Fruit fly (Drosophila melanogaster) whole organism, embryonic: ENCODE data around the gene CG12012.

Source experiments
- Antp ChIP-seq: fragments of 200-800 bp; sonication (Bioruptor generic); optimal IDR thresholded peaks from 3 replicates; lab custom pipeline; 2016; ENCODE audit warnings: missing biosample characterization, missing genetic modification characterization
- C15 ChIP-seq: fragments of 200-800 bp; sonication (Bioruptor generic); IDR thresholded peaks from 3 replicates; pipeline ENCODE4 v1.3.6; 2022; ENCODE audit warnings: missing biosample characterization, missing genetic modification characterization
- CG10209 ChIP-seq: fragments of 200-800 bp; sonication (Bioruptor generic); optimal IDR thresholded peaks from 3 replicates; lab custom pipeline; 2017; ENCODE audit warnings: missing biosample characterization, mild to moderate bottlenecking, missing genetic modification characterization, missing genetic modification reagents
- CG10565 ChIP-seq: fragments of 200-800 bp; sonication (Bioruptor generic); optimal IDR thresholded peaks from 3 replicates; lab custom pipeline; 2016; ENCODE audit warnings: missing biosample characterization, mild to moderate bottlenecking, missing genetic modification characterization
- CG11093 ChIP-seq: fragments of 200-800 bp; sonication (Bioruptor generic); IDR thresholded peaks from 3 replicates; pipeline ENCODE4 v1.3.6; 2022; ENCODE audit warnings: missing biosample characterization, missing genetic modification characterization
- CG12219 ChIP-seq: fragments of 200-800 bp; sonication (Bioruptor generic); optimal IDR thresholded peaks from 3 replicates; lab custom pipeline; 2018; ENCODE audit warnings: missing biosample characterization, mild to moderate bottlenecking, missing genetic modification characterization
- CG13424 ChIP-seq: fragments of 200-800 bp; sonication (Bioruptor generic); optimal IDR thresholded peaks from 2 replicates; lab custom pipeline; 2019; ENCODE audit warnings: missing biosample characterization, mild to moderate bottlenecking, missing genetic modification characterization, moderate library complexity
- CG14965 ChIP-seq: fragments of 200-800 bp; sonication (Bioruptor generic); optimal IDR thresholded peaks from 2 replicates; lab custom pipeline; 2016; ENCODE audit warnings: missing biosample characterization, missing genetic modification characterization, borderline replicate concordance
- CG15514 ChIP-seq: fragments of 200-800 bp; sonication (Bioruptor generic); optimal IDR thresholded peaks from 3 replicates; lab custom pipeline; 2017; ENCODE audit warnings: missing biosample characterization, missing genetic modification characterization, mild to moderate bottlenecking, moderate library complexity, missing genetic modification reagents
- CG2120 ChIP-seq: fragments of 200-800 bp; sonication (Bioruptor generic); optimal IDR thresholded peaks from 3 replicates; lab custom pipeline; 2016; ENCODE audit warnings: missing biosample characterization, missing genetic modification characterization
- CG2678 ChIP-seq: fragments of 200-800 bp; sonication (Bioruptor generic); optimal IDR thresholded peaks from 3 replicates; lab custom pipeline; 2019; ENCODE audit warnings: missing biosample characterization, mild to moderate bottlenecking, missing genetic modification characterization, moderate library complexity
- CG30020 ChIP-seq: fragments of 200-800 bp; optimal IDR thresholded peaks from 2 replicates; lab custom pipeline; 2019; ENCODE audit warnings: missing biosample characterization, mild to moderate bottlenecking, missing genetic modification characterization, moderate library complexity
- CG34224 ChIP-seq: fragments of 200-800 bp; sonication (Bioruptor generic); IDR thresholded peaks from 3 replicates; pipeline ENCODE4 v1.3.6; 2022; ENCODE audit warnings: missing biosample characterization, missing genetic modification characterization; ENCODE audit not compliant: partially characterized antibody
- CG3995 ChIP-seq: fragments of 200-800 bp; sonication (Bioruptor generic); optimal IDR thresholded peaks from 3 replicates; lab custom pipeline; 2016; ENCODE audit warnings: missing biosample characterization, missing genetic modification characterization
- CG4328 ChIP-seq: fragments of 200-800 bp; sonication (Bioruptor generic); optimal IDR thresholded peaks from 3 replicates; lab custom pipeline; 2017; ENCODE audit warnings: missing biosample characterization, missing genetic modification reagents, missing genetic modification characterization
- CG4424 ChIP-seq: fragments of 200-800 bp; sonication (Bioruptor generic); optimal IDR thresholded peaks from 3 replicates; lab custom pipeline; 2016; ENCODE audit warnings: missing biosample characterization, missing genetic modification characterization
- CG8290 ChIP-seq, 3 experiments: fragments of 200-800 bp; sonication (Bioruptor generic); optimal IDR thresholded peaks; 2 replicates each; lab custom pipeline; 2016 to 2019; ENCODE audit warnings: missing biosample characterization in 3 of 3, missing genetic modification characterization in 3 of 3, mild to moderate bottlenecking in 2 of 3, moderate library complexity in 1 of 3
- CG8359 ChIP-seq: fragments of 200-800 bp; sonication (Bioruptor generic); optimal IDR thresholded peaks from 2 replicates; lab custom pipeline; 2017; ENCODE audit warnings: missing biosample characterization, mild to moderate bottlenecking, missing genetic modification characterization, borderline replicate concordance
- Dbx ChIP-seq: fragments of 200-800 bp; sonication (Bioruptor generic); IDR thresholded peaks from 3 replicates; pipeline ENCODE4 v1.3.6; 2022; ENCODE audit warnings: missing biosample characterization, missing genetic modification characterization
- Hr78 ChIP-seq, 2 experiments: fragments of 200-800 bp in 1 of 2; fragments of >200 bp in 1 of 2; sonication (Bioruptor generic) in 1 of 2; optimal IDR thresholded peaks; 2 replicates each; lab custom pipeline; 2017 to 2019; ENCODE audit warnings: missing biosample characterization in 2 of 2, missing genetic modification characterization in 2 of 2, mild to moderate bottlenecking in 1 of 2, moderate library complexity in 1 of 2
- Kr ChIP-seq: fragments of 200-800 bp; sonication (Bioruptor generic); optimal IDR thresholded peaks from 2 replicates; lab custom pipeline; 2017; ENCODE audit warnings: missing biosample characterization, mild to moderate bottlenecking, missing genetic modification characterization
- MTF-1 ChIP-seq: fragments of 200-800 bp; sonication (Bioruptor generic); optimal IDR thresholded peaks from 2 replicates; lab custom pipeline; 2018; ENCODE audit warnings: missing biosample characterization, mild to moderate bottlenecking, missing genetic modification characterization, borderline replicate concordance
- Oaz ChIP-seq: fragments of 200-800 bp; sonication (Bioruptor generic); IDR thresholded peaks from 2 replicates; pipeline ENCODE4 v1.3.6; 2022; ENCODE audit warnings: missing biosample characterization, missing genetic modification characterization
- Ravus ChIP-seq: fragments of 200-800 bp; sonication (Bioruptor generic); IDR thresholded peaks from 2 replicates; pipeline ENCODE4 v1.3.6; 2022; ENCODE audit warnings: missing biosample characterization, missing genetic modification characterization
- Scr ChIP-seq: fragments of 200-800 bp; sonication (Bioruptor generic); IDR thresholded peaks from 2 replicates; pipeline ENCODE4 v1.3.6; 2022; ENCODE audit warnings: missing biosample characterization, missing genetic modification characterization; ENCODE audit not compliant: partially characterized antibody
- Six4 ChIP-seq: fragments of 200-800 bp; sonication (Bioruptor generic); optimal IDR thresholded peaks from 2 replicates; lab custom pipeline; 2016; ENCODE audit warnings: missing biosample characterization, missing genetic modification characterization
- Sox102F ChIP-seq: fragments of 200-800 bp; sonication (Bioruptor generic); optimal IDR thresholded peaks from 2 replicates; lab custom pipeline; 2018; ENCODE audit warnings: missing biosample characterization, mild to moderate bottlenecking, missing genetic modification characterization, moderate library complexity
- Vsx1 ChIP-seq: fragments of 200-800 bp; sonication (Bioruptor generic); optimal IDR thresholded peaks from 2 replicates; lab custom pipeline; 2017; ENCODE audit warnings: missing biosample characterization, mild to moderate bottlenecking, missing genetic modification characterization, missing genetic modification reagents
- ac ChIP-seq: fragments of 200-800 bp; sonication (Bioruptor generic); optimal IDR thresholded peaks from 3 replicates; lab custom pipeline; 2017; ENCODE audit warnings: missing biosample characterization, mild to moderate bottlenecking, missing genetic modification characterization
- al ChIP-seq: fragments of 200-800 bp; sonication (Bioruptor generic); IDR thresholded peaks from 2 replicates; pipeline ENCODE4 v1.3.6; 2022; ENCODE audit warnings: missing biosample characterization, missing genetic modification characterization
- aop ChIP-seq: fragments of 200-800 bp; sonication (Bioruptor generic); IDR thresholded peaks from 2 replicates; pipeline ENCODE4 v1.3.6; 2022; ENCODE audit warnings: missing biosample characterization, missing genetic modification characterization
- ap ChIP-seq: fragments of 200-800 bp; sonication (Bioruptor generic); IDR thresholded peaks from 2 replicates; pipeline ENCODE4 v1.3.6; 2022; ENCODE audit warnings: missing biosample characterization, missing genetic modification characterization
- ash1 ChIP-seq: fragments of 200-800 bp; sonication (Bioruptor generic); optimal IDR thresholded peaks from 2 replicates; lab custom pipeline; 2018; ENCODE audit warnings: missing biosample characterization, mild to moderate bottlenecking, missing genetic modification characterization
- dimm ChIP-seq: fragments of 200-800 bp; sonication (Bioruptor generic); IDR thresholded peaks from 2 replicates; pipeline ENCODE4 v1.3.6; 2022; ENCODE audit warnings: missing biosample characterization, missing genetic modification characterization
- dpn ChIP-seq, 2 experiments: fragments of 200-800 bp; sonication (Bioruptor generic); optimal IDR thresholded peaks; 3 replicates each; lab custom pipeline; 2016; ENCODE audit warnings: missing biosample characterization in 2 of 2, missing genetic modification characterization in 2 of 2
- exex ChIP-seq: fragments of 200-800 bp; sonication (Bioruptor generic); optimal IDR thresholded peaks from 4 replicates; lab custom pipeline; 2018; ENCODE audit warnings: missing biosample characterization, mild to moderate bottlenecking, missing genetic modification characterization, moderate library complexity
- grau ChIP-seq: fragments of 200-800 bp; optimal IDR thresholded peaks from 3 replicates; lab custom pipeline; 2019; ENCODE audit warnings: missing biosample characterization, mild to moderate bottlenecking, missing genetic modification characterization, moderate library complexity
- kah ChIP-seq: fragments of 200-800 bp; sonication (Bioruptor generic); optimal IDR thresholded peaks from 2 replicates; lab custom pipeline; 2018; ENCODE audit warnings: missing biosample characterization, mild to moderate bottlenecking, missing genetic modification characterization
- lilli ChIP-seq: fragments of 200-800 bp; sonication (Bioruptor generic); optimal IDR thresholded peaks from 3 replicates; lab custom pipeline; 2016; ENCODE audit warnings: missing biosample characterization, missing genetic modification characterization
- lmd ChIP-seq: fragments of 200-800 bp; sonication (Bioruptor generic); IDR thresholded peaks from 2 replicates; pipeline ENCODE4 v1.3.6; 2022; ENCODE audit warnings: missing biosample characterization, missing genetic modification characterization
- maf-S ChIP-seq: fragments of 200-800 bp; sonication (Bioruptor generic); optimal IDR thresholded peaks from 2 replicates; lab custom pipeline; 2016; ENCODE audit warnings: missing biosample characterization, missing genetic modification characterization
- psq ChIP-seq: fragments of 200-800 bp; sonication (Bioruptor generic); optimal IDR thresholded peaks from 2 replicates; lab custom pipeline; 2017; ENCODE audit warnings: missing biosample characterization, missing genetic modification characterization
- row ChIP-seq: fragments of 200-800 bp; sonication (Bioruptor generic); IDR thresholded peaks from 3 replicates; pipeline ENCODE4 v1.3.6; 2022; ENCODE audit warnings: missing biosample characterization, missing genetic modification characterization
- sob ChIP-seq: fragments of 200-800 bp; sonication (Bioruptor generic); IDR thresholded peaks from 2 replicates; pipeline ENCODE4 v1.3.6; 2022; ENCODE audit warnings: missing biosample characterization, missing genetic modification characterization
- trem ChIP-seq: fragments of 200-800 bp; optimal IDR thresholded peaks from 3 replicates; lab custom pipeline; 2019; ENCODE audit warnings: missing biosample characterization, mild to moderate bottlenecking, missing genetic modification characterization, moderate library complexity
- tup ChIP-seq: fragments of 200-800 bp; sonication (Bioruptor generic); optimal IDR thresholded peaks from 2 replicates; lab custom pipeline; 2016; ENCODE audit warnings: missing biosample characterization, mild to moderate bottlenecking, missing genetic modification characterization, moderate library complexity
- vvl ChIP-seq: fragments of 200-800 bp; sonication (Bioruptor generic); IDR thresholded peaks from 2 replicates; pipeline ENCODE4 v1.3.6; 2022; ENCODE audit warnings: missing biosample characterization, missing genetic modification characterization

The CG12012 gene

dm6 chr3L:3393951-3394834, 17.6 kb downstream of the CG12012 start (continued):
- TF ChIP-seq CG4328 = peak; percentile 78
- TF ChIP-seq Kr (GFP tag; lab: Kevin White, UChicago) = no peak
- TF ChIP-seq ash1 = no peak
- no peak for TF ChIP-seq grau (tag; lab: Kevin White, UChicago)
- peak; percentile 58 for TF ChIP-seq CG8359
- no peak for TF ChIP-seq maf-S (GFP tag; lab: Kevin White, UChicago)
- TF ChIP-seq CG10565 (GFP tag; lab: Kevin White, UChicago) = no peak
- no peak for TF ChIP-seq ac (GFP tag; lab: Kevin White, UChicago)
- TF ChIP-seq psq (GFP tag; lab: Kevin White, UChicago) = peak; percentile 89
- TF ChIP-seq CG13424 (tag; lab: Kevin White, UChicago) = peak; percentile 89
- peak; percentile 82 for TF ChIP-seq Sox102F (GFP tag; lab: Kevin White, UChicago)
- TF ChIP-seq CG8290 (GFP tag; optimal IDR thresholded peaks at IDR 0.05; lab: Kevin White, UChicago) = no peak
- peak in 1 of 2 experiments; percentile 28 for TF ChIP-seq CG8290 (tag; optimal IDR thresholded peaks at IDR 0.05; lab: Kevin White, UChicago)
- TF ChIP-seq CG4424 (GFP tag; lab: Kevin White, UChicago) = no peak
- peak; percentile 55; the same call in 1 of the 2 replicates for TF ChIP-seq aop (GFP tag; lab: Robert Waterston, UW)
- no peak for TF ChIP-seq tup (GFP tag; lab: Kevin White, UChicago)
- no peak for TF ChIP-seq Scr (GFP tag; lab: Robert Waterston, UW)
- TF ChIP-seq CG3995 (GFP tag; lab: Kevin White, UChicago) = no peak
- TF ChIP-seq al (GFP tag; lab: Robert Waterston, UW) = no peak
- no peak for TF ChIP-seq CG2120
- peak; percentile 81; the same call in 2 of the 3 replicates for TF ChIP-seq row (GFP tag; lab: Robert Waterston, UW)
- TF ChIP-seq kah (GFP tag; lab: Kevin White, UChicago) = peak; percentile 47
- no peak for TF ChIP-seq dpn (GFP tag; optimal IDR thresholded peaks at IDR 0.05; lab: Kevin White, UChicago)
- no peak; the same call in 1 of the 2 replicates for TF ChIP-seq Ravus
- peak; percentile 78 for TF ChIP-seq trem (tag; lab: Kevin White, UChicago)
- peak; percentile 78 for TF ChIP-seq dimm
- no peak for TF ChIP-seq Dbx (GFP tag; lab: Robert Waterston, UW)
- TF ChIP-seq exex (tag; lab: Kevin White, UChicago) = no peak
- TF ChIP-seq CG14965 (GFP tag; lab: Kevin White, UChicago) = no peak
- peak; percentile 74 for TF ChIP-seq sob
- TF ChIP-seq CG15514 (GFP tag; lab: Kevin White, UChicago) = no peak
- no peak for TF ChIP-seq lilli (GFP tag; lab: Kevin White, UChicago)
- TF ChIP-seq lmd = peak; percentile 3; the same call in 1 of the 2 replicates
- TF ChIP-seq CG11093 (GFP tag; lab: Robert Waterston, UW) = no peak; the same call in none of the 3 replicates
- TF ChIP-seq CG10209 (GFP tag; lab: Kevin White, UChicago) = no peak
- peak; percentile 92 for TF ChIP-seq CG2678
- TF ChIP-seq Hr78 (GFP tag; optimal IDR thresholded peaks at IDR 0.05; lab: Kevin White, UChicago) = peak in 1 of 2 experiments; percentile 80
- peak; percentile 47; the same call in 1 of the 2 replicates for TF ChIP-seq Oaz
- no peak for TF ChIP-seq CG34224 (GFP tag; lab: Robert Waterston, UW)
- no peak for TF ChIP-seq Vsx1 (GFP tag; lab: Kevin White, UChicago)
- no peak for TF ChIP-seq CG12219 (GFP tag; lab: Kevin White, UChicago)
- TF ChIP-seq MTF-1 (GFP tag; lab: Kevin White, UChicago) = peak; percentile 54
- peak; percentile 90 for TF ChIP-seq ap
- peak; percentile 92 for TF ChIP-seq vvl (GFP tag; lab: Robert Waterston, UW)
- no peak for TF ChIP-seq Antp (GFP tag; lab: Kevin White, UChicago)
- peak; percentile 75 for TF ChIP-seq CG30020 (tag; lab: Kevin White, UChicago)
- TF ChIP-seq Six4 = peak; percentile 70
- TF ChIP-seq C15 (GFP tag; lab: Robert Waterston, UW) = peak; percentile 19; the same call in 1 of the 3 replicates
